Worm (Caenorhabditis elegans) whole organism, young adult: Measurements from ENCODE around the gene tor-1.

Experiments
- B0261.1 ChIP-seq: sonication (generic microtip); optimal IDR thresholded peaks from 2 replicates; lab custom pipeline; 2016; ENCODE audit warnings: mild to moderate bottlenecking, missing genetic modification characterization, moderate library complexity, missing compliant biosample characterization
- C17E4.6 ChIP-seq: fragments of 200-800 bp; sonication (Bioruptor generic); IDR thresholded peaks from 2 replicates; pipeline ENCODE4 v1.3.6; 2022; ENCODE audit warnings: missing genetic modification reagents, missing genetic modification characterization, missing compliant biosample characterization
- D2030.7 ChIP-seq: fragments of 200-800 bp; sonication (Bioruptor generic); IDR thresholded peaks from 2 replicates; pipeline ENCODE4 v1.3.6; 2022; ENCODE audit warnings: missing genetic modification reagents, missing genetic modification characterization, missing compliant biosample characterization
- F22D6.2 ChIP-seq: sonication (generic microtip); optimal IDR thresholded peaks from 2 replicates; lab custom pipeline; 2016; ENCODE audit warnings: mild to moderate bottlenecking, missing genetic modification characterization, missing compliant biosample characterization
- F37B4.10 ChIP-seq: fragments of 200-800 bp; sonication (Bioruptor generic); IDR thresholded peaks from 2 replicates; pipeline ENCODE4 v1.3.6; 2022; ENCODE audit warnings: missing genetic modification characterization, missing compliant biosample characterization
- F57A8.1 ChIP-seq: fragments of 200-800 bp; sonication (Bioruptor generic); optimal IDR thresholded peaks from 2 replicates; lab custom pipeline; 2018; ENCODE audit warnings: mild to moderate bottlenecking, missing genetic modification characterization, moderate library complexity, missing compliant biosample characterization
- K12H6.12 ChIP-seq: fragments of 200-800 bp; sonication (Bioruptor generic); optimal IDR thresholded peaks from 2 replicates; lab custom pipeline; 2018; ENCODE audit warnings: mild to moderate bottlenecking, missing genetic modification characterization, missing compliant biosample characterization
- Y53F4B.3 ChIP-seq: fragments of 200-800 bp; sonication (Bioruptor generic); IDR thresholded peaks from 2 replicates; pipeline ENCODE4 v1.3.6; 2022; ENCODE audit warnings: missing genetic modification reagents, missing genetic modification characterization, missing compliant biosample characterization
- Y67H2A.10 ChIP-seq: fragments of 200-800 bp; sonication (Bioruptor generic); conservative IDR thresholded peaks from 2 replicates; pipeline ENCODE4 v1.3.6; 2022; ENCODE audit warnings: missing genetic modification reagents, missing genetic modification characterization, missing compliant biosample characterization
- akir-1 ChIP-seq: fragments of 200-800 bp; sonication (Bioruptor generic); optimal IDR thresholded peaks from 2 replicates; lab custom pipeline; 2018; ENCODE audit warnings: mild to moderate bottlenecking, missing genetic modification characterization, moderate library complexity, missing compliant biosample characterization
- bed-2 ChIP-seq: fragments of 200-800 bp; sonication (Bioruptor generic); IDR thresholded peaks from 2 replicates; pipeline ENCODE4 v1.3.6; 2022; ENCODE audit warnings: missing genetic modification reagents, missing genetic modification characterization, missing compliant biosample characterization
- ceh-27 ChIP-seq: fragments of 200-800 bp; sonication (Bioruptor generic); optimal IDR thresholded peaks from 2 replicates; lab custom pipeline; 2018; ENCODE audit warnings: mild to moderate bottlenecking, missing genetic modification characterization, moderate library complexity, missing compliant biosample characterization
- ceh-40 ChIP-seq: fragments of 200-800 bp; sonication (Bioruptor generic); IDR thresholded peaks from 2 replicates; pipeline ENCODE4 v1.3.6; 2022; ENCODE audit warnings: missing genetic modification characterization, missing compliant biosample characterization
- ceh-79 ChIP-seq: sonication (generic microtip); optimal IDR thresholded peaks from 2 replicates; lab custom pipeline; 2017; ENCODE audit warnings: mild to moderate bottlenecking, missing genetic modification characterization, missing compliant biosample characterization
- die-1 ChIP-seq: sonication (generic microtip); optimal IDR thresholded peaks from 2 replicates; lab custom pipeline; 2016; ENCODE audit warnings: missing genotype, mild to moderate bottlenecking, missing genetic modification characterization, missing compliant biosample characterization
- dpff-1 ChIP-seq: sonication (generic microtip); optimal IDR thresholded peaks from 2 replicates; lab custom pipeline; 2017; ENCODE audit warnings: mild to moderate bottlenecking, missing genetic modification characterization, missing compliant biosample characterization
- dpl-1 ChIP-seq: fragments of 150-350 bp; optimal IDR thresholded peaks from 2 replicates; lab custom pipeline; 2014; ENCODE audit warnings: missing biosample characterization, missing genetic modification reagents, missing genetic modification characterization
- efl-1 ChIP-seq: fragments of 150-350 bp; optimal IDR thresholded peaks from 2 replicates; lab custom pipeline; 2014; ENCODE audit warnings: missing biosample characterization, missing genetic modification reagents, missing genetic modification characterization
- egl-44 ChIP-seq: fragments of 200-800 bp; sonication (Bioruptor generic); IDR thresholded peaks from 2 replicates; pipeline ENCODE4 v1.3.6; 2022; ENCODE audit warnings: missing genetic modification reagents, missing genetic modification characterization, missing compliant biosample characterization
- him-1 ChIP-seq: sonication (generic microtip); optimal IDR thresholded peaks from 2 replicates; lab custom pipeline; 2016; ENCODE audit warnings: missing genotype, missing genetic modification reagents, missing genetic modification characterization, missing compliant biosample characterization
- hlh-12 ChIP-seq: sonication (generic microtip); optimal IDR thresholded peaks from 2 replicates; lab custom pipeline; 2016; ENCODE audit warnings: missing genetic modification characterization, missing compliant biosample characterization
- hlh-26 ChIP-seq: fragments of 200-800 bp; sonication (Bioruptor generic); conservative IDR thresholded peaks from 2 replicates; pipeline ENCODE4 v1.3.6; 2022; ENCODE audit warnings: missing genetic modification reagents, missing genetic modification characterization, missing compliant biosample characterization
- hrde-1 ChIP-seq: sonication (generic microtip); optimal IDR thresholded peaks from 2 replicates; lab custom pipeline; 2016; ENCODE audit warnings: missing genetic modification characterization, mild to moderate bottlenecking, missing compliant biosample characterization, moderate library complexity, missing genotype, missing genetic modification reagents, borderline replicate concordance
- let-607 ChIP-seq, 2 experiments: fragments of 200-800 bp in 1 of 2; sonication (Bioruptor generic) in 1 of 2; sonication (generic microtip) in 1 of 2; optimal IDR thresholded peaks; 2 replicates each; lab custom pipeline; 2016 to 2018; ENCODE audit warnings: mild to moderate bottlenecking in 2 of 2, missing compliant biosample characterization in 2 of 2, missing genetic modification characterization in 2 of 2, moderate library complexity in 2 of 2, missing genotype in 1 of 2
- madf-6 ChIP-seq: fragments of 200-800 bp; sonication (Bioruptor generic); IDR thresholded peaks from 2 replicates; pipeline ENCODE4 v1.3.6; 2022; ENCODE audit warnings: missing genetic modification reagents, missing genetic modification characterization, missing compliant biosample characterization
- mxl-1 ChIP-seq: sonication (generic microtip); optimal IDR thresholded peaks from 2 replicates; lab custom pipeline; 2016; ENCODE audit warnings: missing genetic modification characterization, missing compliant biosample characterization
- nfyb-1 ChIP-seq: fragments of 200-800 bp; sonication (Bioruptor generic); IDR thresholded peaks from 2 replicates; pipeline ENCODE4 v1.3.6; 2022; ENCODE audit warnings: missing genetic modification reagents, missing genetic modification characterization, missing compliant biosample characterization
- nhr-179 ChIP-seq: sonication (generic microtip); optimal IDR thresholded peaks from 2 replicates; lab custom pipeline; 2016; ENCODE audit warnings: mild to moderate bottlenecking, missing genetic modification characterization, missing compliant biosample characterization
- nhr-90 ChIP-seq: sonication (generic microtip); optimal IDR thresholded peaks from 2 replicates; lab custom pipeline; 2016; ENCODE audit warnings: missing genotype, mild to moderate bottlenecking, missing genetic modification characterization, missing compliant biosample characterization
- pbrm-1 ChIP-seq: fragments of 200-800 bp; sonication (Bioruptor generic); IDR thresholded peaks from 2 replicates; pipeline ENCODE4 v1.3.6; 2022; ENCODE audit warnings: missing genetic modification reagents, missing genetic modification characterization, missing compliant biosample characterization
- rcor-1 ChIP-seq: fragments of 200-800 bp; sonication (Bioruptor generic); IDR thresholded peaks from 2 replicates; pipeline ENCODE4 v1.3.6; 2022; ENCODE audit warnings: missing genetic modification reagents, missing genetic modification characterization, missing compliant biosample characterization
- rpc-1 ChIP-seq, 2 experiments: fragments of 150-350 bp in 1 of 2; sonication (generic microtip) in 1 of 2; optimal IDR thresholded peaks; 2 replicates each; lab custom pipeline; 2014 to 2018; ENCODE audit warnings: missing biosample characterization in 1 of 2, missing genetic modification characterization in 1 of 2, missing genetic modification reagents in 1 of 2, missing genotype in 1 of 2
- sdz-38 ChIP-seq: sonication (generic microtip); optimal IDR thresholded peaks from 2 replicates; lab custom pipeline; 2016; ENCODE audit warnings: missing genotype, missing genetic modification characterization, missing compliant biosample characterization
- snpc-1.1 ChIP-seq: sonication (generic microtip); optimal IDR thresholded peaks from 2 replicates; lab custom pipeline; 2017; ENCODE audit warnings: missing genetic modification characterization, mild to moderate bottlenecking, missing compliant biosample characterization, antibody characterized with exemption, moderate library complexity, missing genotype, missing genetic modification reagents; ENCODE audit not compliant: insufficient read depth
- snpc-3.4 ChIP-seq: sonication (generic microtip); optimal IDR thresholded peaks from 2 replicates; lab custom pipeline; 2017; ENCODE audit warnings: missing genetic modification characterization, mild to moderate bottlenecking, missing compliant biosample characterization, antibody characterized with exemption, moderate library complexity, missing genotype, missing genetic modification reagents
- snpc-4 ChIP-seq, 5 experiments: fragments of 150-350 bp in 1 of 5; sonication (generic microtip) in 4 of 5; optimal IDR thresholded peaks; 2 replicates each; lab custom pipeline; 2014 to 2018; ENCODE audit warnings: missing genetic modification characterization in 5 of 5, missing biosample characterization in 3 of 5, antibody characterized with exemption in 2 of 5, mild to moderate bottlenecking in 2 of 5, missing compliant biosample characterization in 2 of 5, missing genotype in 2 of 5, moderate library complexity in 2 of 5, missing genetic modification reagents in 1 of 5
- somi-1 ChIP-seq: fragments of 200-800 bp; sonication (Bioruptor generic); optimal IDR thresholded peaks from 2 replicates; lab custom pipeline; 2018; ENCODE audit warnings: mild to moderate bottlenecking, missing genetic modification characterization, missing compliant biosample characterization
- sptf-2 ChIP-seq: fragments of 200-800 bp; sonication (Bioruptor generic); optimal IDR thresholded peaks from 2 replicates; lab custom pipeline; 2018; ENCODE audit warnings: mild to moderate bottlenecking, missing genetic modification characterization, missing compliant biosample characterization
- tbx-9 ChIP-seq: sonication (generic microtip); optimal IDR thresholded peaks from 2 replicates; lab custom pipeline; 2016; ENCODE audit warnings: borderline replicate concordance, missing genetic modification characterization, inconsistent platforms, missing compliant biosample characterization
- zim-3 ChIP-seq: sonication (generic microtip); optimal IDR thresholded peaks from 2 replicates; lab custom pipeline; 2017; ENCODE audit warnings: mild to moderate bottlenecking, missing genetic modification characterization, moderate library complexity, missing compliant biosample characterization

tor-1 gene

ce11 chrIV:14032620-14033501 is 47.3 kb upstream of the tor-1 start (continued):
- no peak for TF ChIP-seq nhr-90

ce11 chrIV:14019883-14020282 is 34.3 kb upstream of the tor-1 start, which contains the start of the genes irld-56 and irld-55:
Gene irld-56 (minus strand): TSS chrIV:14019983.
Gene irld-55 (plus strand): TSS chrIV:14020198.
- TF ChIP-seq ceh-79, result no peak
- no peak for TF ChIP-seq bed-2 (GFP tag; lab: Robert Waterston, UW)
- TF ChIP-seq madf-6 (GFP tag; lab: Robert Waterston, UW), result no peak
- no peak for TF ChIP-seq dpl-1 (GFP tag; lab: Kevin White, UChicago)
- no peak for TF ChIP-seq egl-44 (GFP tag; lab: Robert Waterston, UW)
- TF ChIP-seq ceh-40 (GFP tag; lab: Robert Waterston, UW), result no peak
- no peak for TF ChIP-seq him-1 (tag; lab: Kevin White, UChicago)
- TF ChIP-seq dpff-1 (tag; lab: Kevin White, UChicago), result no peak
- no peak for TF ChIP-seq hlh-12 (tag; lab: Kevin White, UChicago)
- no peak for TF ChIP-seq K12H6.12 (tag; lab: Kevin White, UChicago)
- TF ChIP-seq nfyb-1 (GFP tag; lab: Robert Waterston, UW), result no peak
- TF ChIP-seq D2030.7 (GFP tag; lab: Robert Waterston, UW), result no peak

- TF ChIP-seq nhr-179 (no peak), C17E4.6 (GFP tag; lab: Robert Waterston, UW) (no peak), pbrm-1 (GFP tag; lab: Robert Waterston, UW) (no peak), F37B4.10 (GFP tag; lab: Robert Waterston, UW) (no peak), tbx-9 (tag; lab: Kevin White, UChicago) (no peak), bed-2 (GFP tag; lab: Robert Waterston, UW) (no peak), akir-1 (GFP tag; lab: Kevin White, UChicago) (no peak), zim-3 (tag; lab: Kevin White, UChicago) (no peak), die-1 (tag; lab: Kevin White, UChicago) (no peak), mxl-1 (no peak), F57A8.1 (GFP tag; lab: Kevin White, UChicago) (no peak), sdz-38 (tag; lab: Kevin White, UChicago) (no peak), hrde-1 (no peak), B0261.1 (tag; lab: Kevin White, UChicago) (no peak), ceh-27 (GFP tag; lab: Kevin White, UChicago) (no peak), Y53F4B.3 (GFP tag; lab: Robert Waterston, UW) (no peak), Y67H2A.10 (GFP tag; lab: Robert Waterston, UW) (no peak), F22D6.2 (tag; lab: Kevin White, UChicago) (no peak), rcor-1 (GFP tag; lab: Robert Waterston, UW) (no peak)
Measured at ce11 chrIV:14015844-14016243, 30.2 kb upstream of the tor-1 start, which contains the start of gene srw-63. Gene srw-63 (minus strand): TSS chrIV:14015944.

- TF ChIP-seq K12H6.12 (tag; lab: Kevin White, UChicago) (no peak), mxl-1 (no peak), rpc-1 (optimal IDR thresholded peaks at IDR 0.05; lab: Kevin White, UChicago) (peak; percentile 79), rpc-1 (tag; optimal IDR thresholded peaks at IDR 0.05; lab: Kevin White, UChicago) (peak; percentile 71), ceh-40 (GFP tag; lab: Robert Waterston, UW) (0 out of 2 replicates have a peak, but pooled peaks have one; percentile 27), efl-1 (no peak), snpc-4 (GFP tag; optimal IDR thresholded peaks at IDR 0.05; lab: Kevin White, UChicago) (peak; percentile 95), snpc-4 (tag; optimal IDR thresholded peaks at IDR 0.05; lab: Kevin White, UChicago) (peak; percentile 96 to 99 (median 98)), hlh-26 (no peak), nhr-179 (peak; percentile 38), sptf-2 (GFP tag; lab: Kevin White, UChicago) (no peak), him-1 (tag; lab: Kevin White, UChicago) (peak; percentile 82), somi-1 (no peak), let-607 (tag; optimal IDR thresholded peaks at IDR 0.05; lab: Kevin White, UChicago) (peak in 1 of 2 experiments; percentile 35), snpc-3.4 (tag; lab: Kevin White, UChicago) (peak; percentile 96), pbrm-1 (GFP tag; lab: Robert Waterston, UW) (0 out of 2 replicates have a peak, but pooled peaks have one; percentile 49), snpc-1.1 (tag; lab: Kevin White, UChicago) (peak; percentile 96), bed-2 (GFP tag; lab: Robert Waterston, UW) (no peak)
Measured at ce11 chrIV:14013692-14014091, 28.1 kb upstream of the tor-1 start.
